Fruit fly (Drosophila melanogaster): ENCODE measurements around the gene bgm.

The bgm gene

dm6 chr2L:14047170-14047632, 34.4 kb downstream of the bgm start, which contains the start of gene NimC4 (continued):
- TF ChIP-seq CG8924 (tag; optimal IDR thresholded peaks at IDR 0.05) (peak; percentile 87), CG3065 (GFP tag; optimal IDR thresholded peaks at IDR 0.05) (peak; percentile 51), Dbx (GFP tag; IDR thresholded peaks at IDR 0.05) (no peak), TFAM (GFP tag; optimal IDR thresholded peaks at IDR 0.05) (peak; percentile 33), CG11085 (GFP tag; IDR thresholded peaks at IDR 0.05) (no peak; the same call in 1 of the 2 replicates), peb (GFP tag; IDR thresholded peaks at IDR 0.05) (peak; percentile 74), CG3407 (GFP tag; optimal IDR thresholded peaks at IDR 0.05) (peak; percentile 71), CG34224 (GFP tag; IDR thresholded peaks at IDR 0.05; ENCODE audit: partially characterized antibody) (no peak), Dref (GFP tag; IDR thresholded peaks at IDR 0.05) (no peak), CG17359 (tag; optimal IDR thresholded peaks at IDR 0.05) (peak; percentile 32), NC2α (GFP tag; optimal IDR thresholded peaks at IDR 0.05) (peak; percentile 57), CG9609 (GFP tag; optimal IDR thresholded peaks at IDR 0.05) (peak; percentile 69), Hr3 (GFP tag; optimal IDR thresholded peaks at IDR 0.05) (peak; percentile 69), YL-1 (GFP tag; optimal IDR thresholded peaks at IDR 0.05) (no peak), CG8359 (GFP tag; optimal IDR thresholded peaks at IDR 0.05; ENCODE audit: borderline replicate concordance) (peak; percentile 68), NfI (GFP tag; optimal IDR thresholded peaks at IDR 0.05) (no peak), CG3995 (GFP tag; optimal IDR thresholded peaks at IDR 0.05) (no peak), Blimp-1 (GFP tag; optimal IDR thresholded peaks at IDR 0.05) (peak; percentile 54), bab2 (GFP tag; optimal IDR thresholded peaks at IDR 0.05) (peak; percentile 65), sens-2 (GFP tag; IDR thresholded peaks at IDR 0.05) (peak; percentile 85), pzg (GFP tag; optimal IDR thresholded peaks at IDR 0.05) (no peak), Xrp1 (GFP tag; IDR thresholded peaks at IDR 0.05) (peak; percentile 96), E2f2 (GFP tag; IDR thresholded peaks at IDR 0.05) (no peak; the same call in 1 of the 2 replicates), tgo (GFP tag; IDR thresholded peaks at IDR 0.05) (peak; percentile 71), Max (GFP tag; optimal IDR thresholded peaks at IDR 0.05) (peak; percentile 67), CG7987 (GFP tag; optimal IDR thresholded peaks at IDR 0.05) (no peak), Tbp (GFP tag; optimal IDR thresholded peaks at IDR 0.05) (no peak), CG18599 (GFP tag; optimal IDR thresholded peaks at IDR 0.05) (peak; percentile 51), abd-A (tag; optimal IDR thresholded peaks at IDR 0.05) (no peak), h (optimal IDR thresholded peaks at IDR 0.05) (no peak), BEAF-32 (GFP tag; optimal IDR thresholded peaks at IDR 0.05) (no peak), tio (GFP tag; optimal IDR thresholded peaks at IDR 0.05) (peak; percentile 80), CG1832 (GFP tag; optimal IDR thresholded peaks at IDR 0.05) (no peak), CG2116 (GFP tag; optimal IDR thresholded peaks at IDR 0.05) (peak; percentile 31), Sry-β (GFP tag; optimal IDR thresholded peaks at IDR 0.05) (peak; percentile 6), Rx (GFP tag; IDR thresholded peaks at IDR 0.05) (peak; percentile 76), CG8290 (GFP tag; optimal IDR thresholded peaks at IDR 0.05) (peak; percentile 86), CG8290 (tag; optimal IDR thresholded peaks at IDR 0.05) (peak; percentile 17 to 20), lov (optimal IDR thresholded peaks at IDR 0.05) (no peak), lov (GFP tag; IDR thresholded peaks at IDR 0.05) (peak; percentile 94), CG18619 (GFP tag; optimal IDR thresholded peaks at IDR 0.05) (peak; percentile 54), CG10366 (GFP tag; IDR thresholded peaks at IDR 0.05) (peak; percentile 21), CG12104 (GFP tag; optimal IDR thresholded peaks at IDR 0.05) (peak; percentile 58), Deaf1 (tag; optimal IDR thresholded peaks at IDR 0.05) (peak; percentile 1), Nf-YB (GFP tag; optimal IDR thresholded peaks at IDR 0.05) (peak; percentile 58), CG8944 (GFP tag; optimal IDR thresholded peaks at IDR 0.05) (peak; percentile 78), ken (GFP tag; IDR thresholded peaks at IDR 0.05) (peak; percentile 41; the same call in 1 of the 3 replicates), zf30C (GFP tag; optimal IDR thresholded peaks at IDR 0.05) (peak; percentile 92), slou (GFP tag; optimal IDR thresholded peaks at IDR 0.05) (peak; percentile 35), CG11696 (GFP tag; IDR thresholded peaks at IDR 0.05) (0 out of 2 replicates have a peak, but pooled peaks have one; percentile 39), CG17385 (GFP tag; optimal IDR thresholded peaks at IDR 0.05) (peak; percentile 42), nerfin-2 (GFP tag; IDR thresholded peaks at IDR 0.05; ENCODE audit: partially characterized antibody) (no peak)

All from whole organism, embryonic.